Fruit fly (Drosophila melanogaster) whole organism, embryonic: ENCODE measurements around the gene Cyt-c-p.
A peak's percentile ranks its signal among the peaks of the same experiment; 100 is the strongest.

ENCODE experiments used
- Abd-B ChIP-seq: fragments of 200-800 bp; sonication (Bioruptor generic); optimal IDR thresholded peaks from 2 replicates; lab custom pipeline; 2018; ENCODE audit warnings: missing biosample characterization, mild to moderate bottlenecking, missing genetic modification characterization, moderate library complexity
- CG10267 ChIP-seq: fragments of 200-800 bp; sonication (Bioruptor generic); optimal IDR thresholded peaks from 2 replicates; lab custom pipeline; 2018; ENCODE audit warnings: missing biosample characterization, mild to moderate bottlenecking, missing genetic modification characterization, moderate library complexity
- CG12071 ChIP-seq: fragments of 200-800 bp; sonication (Bioruptor generic); optimal IDR thresholded peaks from 3 replicates; lab custom pipeline; 2018; ENCODE audit warnings: missing biosample characterization, mild to moderate bottlenecking, missing genetic modification characterization
- CG12299 ChIP-seq: fragments of 200-800 bp; sonication (Bioruptor generic); optimal IDR thresholded peaks from 2 replicates; lab custom pipeline; 2018; ENCODE audit warnings: missing biosample characterization, mild to moderate bottlenecking, missing genetic modification characterization
- CG15601 ChIP-seq: fragments of 200-800 bp; sonication (Bioruptor generic); optimal IDR thresholded peaks from 3 replicates; lab custom pipeline; 2019; ENCODE audit warnings: missing biosample characterization, mild to moderate bottlenecking, missing genetic modification characterization, moderate library complexity
- CG1603 ChIP-seq: fragments of 200-800 bp; sonication (Bioruptor generic); optimal IDR thresholded peaks from 2 replicates; lab custom pipeline; 2019; ENCODE audit warnings: missing biosample characterization, mild to moderate bottlenecking, missing genetic modification characterization, moderate library complexity
- CG1647 ChIP-seq: fragments of 200-800 bp; sonication (Bioruptor generic); optimal IDR thresholded peaks from 3 replicates; lab custom pipeline; 2016; ENCODE audit warnings: missing biosample characterization, missing genetic modification characterization
- CG18476 ChIP-seq: fragments of 200-800 bp; sonication (Bioruptor generic); optimal IDR thresholded peaks from 2 replicates; lab custom pipeline; 2016; ENCODE audit warnings: missing biosample characterization, mild to moderate bottlenecking, missing genetic modification characterization
- CG2889 ChIP-seq: fragments of 200-800 bp; sonication (Bioruptor generic); IDR thresholded peaks from 3 replicates; pipeline ENCODE4 v1.3.6; 2022; ENCODE audit warnings: missing biosample characterization, missing genetic modification characterization
- CG4404 ChIP-seq: fragments of 200-800 bp; sonication (Bioruptor generic); IDR thresholded peaks from 2 replicates; pipeline ENCODE4 v1.3.6; 2022; ENCODE audit warnings: missing biosample characterization, missing genetic modification characterization
- CG6791 ChIP-seq: fragments of 200-800 bp; sonication (Bioruptor generic); IDR thresholded peaks from 3 replicates; pipeline ENCODE4 v1.3.6; 2022; ENCODE audit warnings: missing biosample characterization, missing genetic modification characterization; ENCODE audit not compliant: partially characterized antibody
- CG7271 ChIP-seq: fragments of 200-800 bp; sonication (Bioruptor generic); optimal IDR thresholded peaks from 2 replicates; lab custom pipeline; 2018; ENCODE audit warnings: missing biosample characterization, mild to moderate bottlenecking, missing genetic modification characterization, moderate library complexity
- CG7372 ChIP-seq: fragments of 200-800 bp; sonication (Bioruptor generic); IDR thresholded peaks from 2 replicates; pipeline ENCODE4 v1.3.6; 2022; ENCODE audit warnings: missing biosample characterization, missing genetic modification characterization
- CG8388 ChIP-seq: fragments of 200-800 bp; sonication (Bioruptor generic); optimal IDR thresholded peaks from 2 replicates; lab custom pipeline; 2019; ENCODE audit warnings: missing biosample characterization, mild to moderate bottlenecking, missing genetic modification characterization, moderate library complexity
- D19B ChIP-seq: fragments of 200-800 bp; sonication (Bioruptor generic); optimal IDR thresholded peaks from 2 replicates; lab custom pipeline; 2017; ENCODE audit warnings: missing biosample characterization, mild to moderate bottlenecking, missing genetic modification characterization
- Doc2 ChIP-seq: fragments of 200-800 bp; sonication (Bioruptor generic); IDR thresholded peaks from 2 replicates; pipeline ENCODE4 v1.3.6; 2022; ENCODE audit warnings: missing biosample characterization, missing genetic modification characterization
- Ets97D ChIP-seq: fragments of 200-800 bp; sonication (Bioruptor generic); optimal IDR thresholded peaks from 3 replicates; lab custom pipeline; 2016; ENCODE audit warnings: missing biosample characterization, missing genetic modification characterization
- Fer2 ChIP-seq: fragments of 200-800 bp; sonication (Bioruptor generic); optimal IDR thresholded peaks from 2 replicates; lab custom pipeline; 2018; ENCODE audit warnings: missing biosample characterization, mild to moderate bottlenecking, missing genetic modification characterization, moderate library complexity
- GATAe ChIP-seq: fragments of 200-800 bp; sonication (Bioruptor generic); conservative IDR thresholded peaks from 2 replicates; pipeline ENCODE4 v1.3.6; 2022; ENCODE audit warnings: missing biosample characterization, missing genetic modification characterization
- HLH54F ChIP-seq: fragments of 200-800 bp; sonication (Bioruptor generic); optimal IDR thresholded peaks from 3 replicates; lab custom pipeline; 2016; ENCODE audit warnings: missing biosample characterization, missing genetic modification characterization
- Hand ChIP-seq: fragments of 200-800 bp; sonication (Bioruptor generic); optimal IDR thresholded peaks from 2 replicates; lab custom pipeline; 2017; ENCODE audit warnings: mild to moderate bottlenecking, missing biosample characterization, missing genetic modification reagents, missing genetic modification characterization
- Hr39 ChIP-seq: fragments of >200 bp; optimal IDR thresholded peaks from 2 replicates; lab custom pipeline; 2017
- Hr78 ChIP-seq, 2 experiments: fragments of 200-800 bp in 1 of 2; fragments of >200 bp in 1 of 2; sonication (Bioruptor generic) in 1 of 2; optimal IDR thresholded peaks; 2 replicates each; lab custom pipeline; 2017 to 2019; ENCODE audit warnings: missing biosample characterization in 2 of 2, missing genetic modification characterization in 2 of 2, mild to moderate bottlenecking in 1 of 2, moderate library complexity in 1 of 2
- Nf-YA ChIP-seq: fragments of 200-800 bp; sonication (Bioruptor generic); IDR thresholded peaks from 2 replicates; pipeline ENCODE4 v1.3.6; 2022; ENCODE audit warnings: missing biosample characterization, missing genetic modification characterization
- NfI ChIP-seq: fragments of 200-800 bp; sonication (Bioruptor generic); optimal IDR thresholded peaks from 3 replicates; lab custom pipeline; 2018; ENCODE audit warnings: missing biosample characterization, mild to moderate bottlenecking, missing genetic modification characterization, moderate library complexity
- Scr ChIP-seq: fragments of 200-800 bp; sonication (Bioruptor generic); IDR thresholded peaks from 2 replicates; pipeline ENCODE4 v1.3.6; 2022; ENCODE audit warnings: missing biosample characterization, missing genetic modification characterization; ENCODE audit not compliant: partially characterized antibody
- Spps ChIP-seq: fragments of 200-800 bp; sonication (Bioruptor generic); optimal IDR thresholded peaks from 2 replicates; lab custom pipeline; 2018; ENCODE audit warnings: missing biosample characterization, mild to moderate bottlenecking, missing genetic modification characterization
- aop ChIP-seq: fragments of 200-800 bp; sonication (Bioruptor generic); IDR thresholded peaks from 2 replicates; pipeline ENCODE4 v1.3.6; 2022; ENCODE audit warnings: missing biosample characterization, missing genetic modification characterization
- az2 ChIP-seq: fragments of 200-800 bp; sonication (Bioruptor generic); optimal IDR thresholded peaks from 3 replicates; lab custom pipeline; 2016; ENCODE audit warnings: missing biosample characterization, missing genetic modification characterization
- bowl ChIP-seq: fragments of 200-800 bp; sonication (Bioruptor generic); IDR thresholded peaks from 2 replicates; pipeline ENCODE4 v1.3.6; 2022; ENCODE audit warnings: missing biosample characterization, missing genetic modification characterization
- br ChIP-seq: fragments of >200 bp; optimal IDR thresholded peaks from 2 replicates; lab custom pipeline; 2017
- chm ChIP-seq: fragments of 200-800 bp; sonication (Bioruptor generic); IDR thresholded peaks from 2 replicates; pipeline ENCODE4 v1.3.6; 2022; ENCODE audit warnings: missing biosample characterization, missing genetic modification characterization
- cwo ChIP-seq: fragments of 200-800 bp; sonication (Bioruptor generic); optimal IDR thresholded peaks from 3 replicates; lab custom pipeline; 2017; ENCODE audit warnings: missing biosample characterization, missing genetic modification characterization, mild to moderate bottlenecking, moderate library complexity, missing genetic modification reagents
- fd102C ChIP-seq: fragments of 200-800 bp; sonication (Bioruptor generic); optimal IDR thresholded peaks from 2 replicates; lab custom pipeline; 2018; ENCODE audit warnings: missing biosample characterization, mild to moderate bottlenecking, missing genetic modification characterization, moderate library complexity
- gfzf ChIP-seq: fragments of 200-800 bp; sonication (Bioruptor generic); optimal IDR thresholded peaks from 2 replicates; lab custom pipeline; 2016; ENCODE audit warnings: missing biosample characterization, mild to moderate bottlenecking, missing genetic modification characterization, moderate library complexity
- lab ChIP-seq: fragments of 200-800 bp; sonication (Bioruptor generic); optimal IDR thresholded peaks from 3 replicates; lab custom pipeline; 2017; ENCODE audit warnings: missing biosample characterization, missing genetic modification characterization, mild to moderate bottlenecking, moderate library complexity, missing genetic modification reagents
- lov ChIP-seq, 2 experiments: fragments of 200-800 bp in 1 of 2; fragments of >200 bp in 1 of 2; sonication (Bioruptor generic) in 1 of 2; IDR thresholded peaks in 1 of 2; optimal IDR thresholded peaks in 1 of 2; 2 replicates in 1 of 2; 3 replicates in 1 of 2; pipeline versions ENCODE4 v1.3.6 to Lab custom; 2017 to 2022; ENCODE audit warnings: missing biosample characterization in 1 of 2, missing genetic modification characterization in 1 of 2
- pan ChIP-seq, 4 experiments: fragments of >200 bp in 3 of 4; fragments of 200-800 bp in 1 of 4; sonication (Bioruptor generic) in 1 of 4; optimal IDR thresholded peaks in 3 of 4; IDR thresholded peaks in 1 of 4; 2 replicates each; pipeline versions ENCODE4 v1.3.6 to Lab custom; 2017 to 2022; ENCODE audit warnings: missing biosample characterization in 2 of 4, missing genetic modification characterization in 2 of 4, mixed read lengths in 1 of 4
- pho ChIP-seq: fragments of 200-800 bp; sonication (Bioruptor generic); optimal IDR thresholded peaks from 2 replicates; lab custom pipeline; 2016; ENCODE audit warnings: missing biosample characterization, missing genetic modification characterization
- schlank ChIP-seq: fragments of 200-800 bp; sonication (Bioruptor generic); optimal IDR thresholded peaks from 2 replicates; lab custom pipeline; 2018; ENCODE audit warnings: missing biosample characterization, mild to moderate bottlenecking, missing genetic modification characterization
- slbo ChIP-seq: fragments of 200-800 bp; sonication (Bioruptor generic); IDR thresholded peaks from 2 replicates; pipeline ENCODE4 v1.3.6; 2022; ENCODE audit warnings: missing biosample characterization, missing genetic modification characterization
- ssp ChIP-seq: fragments of 200-800 bp; sonication (Bioruptor generic); IDR thresholded peaks from 2 replicates; pipeline ENCODE4 v1.3.6; 2022; ENCODE audit warnings: missing biosample characterization, missing genetic modification characterization
- tna ChIP-seq: fragments of 200-800 bp; sonication (Bioruptor generic); IDR thresholded peaks from 2 replicates; pipeline ENCODE4 v1.3.6; 2022; ENCODE audit warnings: missing biosample characterization, missing genetic modification characterization; ENCODE audit not compliant: partially characterized antibody
- trem ChIP-seq: fragments of 200-800 bp; optimal IDR thresholded peaks from 3 replicates; lab custom pipeline; 2019; ENCODE audit warnings: missing biosample characterization, mild to moderate bottlenecking, missing genetic modification characterization, moderate library complexity
- ttk ChIP-seq: fragments of 200-800 bp; sonication (Bioruptor generic); IDR thresholded peaks from 2 replicates; pipeline ENCODE4 v2.1.2; 2022; ENCODE audit warnings: missing biosample characterization, missing genetic modification characterization
- unc-4 ChIP-seq: fragments of 200-800 bp; sonication (Bioruptor generic); IDR thresholded peaks from 2 replicates; pipeline ENCODE4 v1.3.6; 2022; ENCODE audit warnings: missing biosample characterization, missing genetic modification characterization; ENCODE audit not compliant: partially characterized antibody

Gene Cyt-c-p

DNA sequence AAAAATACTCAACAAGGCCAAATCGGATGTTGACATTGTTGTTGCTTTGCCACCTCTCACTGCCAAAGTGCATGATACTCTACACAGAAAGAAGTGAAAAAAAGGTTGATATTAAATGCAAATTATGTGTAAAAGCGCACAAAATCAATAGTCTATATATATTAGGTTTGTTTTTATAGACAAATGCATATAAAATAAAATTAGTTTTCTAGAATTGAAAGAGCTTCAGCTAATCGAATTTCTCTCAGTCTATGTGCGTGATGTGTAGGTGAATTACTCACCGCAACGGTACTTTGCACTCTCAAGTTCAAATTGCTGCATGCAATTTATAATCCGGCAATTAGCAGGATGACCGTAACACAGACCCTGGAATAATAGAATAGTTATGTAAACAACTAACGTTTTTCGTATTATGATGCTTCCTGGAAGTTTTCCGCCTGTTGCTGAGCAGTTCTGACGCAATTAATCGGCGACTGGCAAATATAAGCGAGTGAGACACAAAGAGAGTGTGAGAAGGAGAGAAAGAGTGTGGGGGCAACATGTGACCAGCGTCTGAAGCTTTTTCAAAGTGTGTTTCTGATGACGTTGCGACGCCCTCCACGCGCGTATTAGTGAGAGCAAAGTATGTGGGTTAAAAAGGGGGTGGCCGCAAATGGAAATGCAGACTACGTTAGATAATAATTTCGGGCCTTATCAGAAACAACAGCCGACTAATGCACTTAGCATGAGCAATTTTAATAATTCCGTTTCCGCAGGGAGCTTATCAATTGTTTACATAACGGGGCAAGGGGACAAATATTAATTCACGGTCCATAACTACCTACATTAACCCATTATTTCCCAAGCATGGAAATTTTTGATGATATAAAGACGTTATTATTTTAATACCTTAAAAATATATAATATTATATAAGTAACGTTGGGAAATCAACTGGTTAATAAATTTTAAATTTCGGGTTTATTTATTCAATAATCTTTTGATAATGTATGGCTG is 1.3 kb downstream of the Cyt-c-p start (continued):
- TF ChIP-seq CG12071 (peak; percentile 76), Scr (no peak), CG7271 (tag; lab: Kevin White, UChicago) (peak; percentile 95), CG18476 (GFP tag; lab: Kevin White, UChicago) (peak; percentile 94), Doc2 (GFP tag; lab: Robert Waterston, UW) (no peak; the same call in 1 of the 2 replicates), pan (optimal IDR thresholded peaks at IDR 0.05; lab: Kevin White, UChicago) (no peak), pan (GFP tag; optimal IDR thresholded peaks at IDR 0.05 in 1 of 2, IDR thresholded peaks at IDR 0.05 in 1 of 2) (peak in 1 of 2 experiments; percentile 98), CG7372 (GFP tag; lab: Robert Waterston, UW) (peak; percentile 85), chm (GFP tag; lab: Robert Waterston, UW) (peak; percentile 94), pho (GFP tag; lab: Kevin White, UChicago) (peak; percentile 79), cwo (GFP tag; lab: Kevin White, UChicago) (peak; percentile 86), az2 (GFP tag; lab: Kevin White, UChicago) (peak; percentile 79), gfzf (GFP tag; lab: Kevin White, UChicago) (no peak), CG6791 (GFP tag; lab: Robert Waterston, UW) (no peak), CG10267 (tag; lab: Kevin White, UChicago) (peak; percentile 85), GATAe (peak; percentile 77), CG2889 (peak; percentile 87), aop (GFP tag; lab: Robert Waterston, UW) (peak; percentile 83), ttk (GFP tag; lab: Robert Waterston, UW) (peak; percentile 94), CG12299 (tag; lab: Kevin White, UChicago) (peak; percentile 78), CG15601 (tag; lab: Kevin White, UChicago) (peak; percentile 93), bowl (GFP tag; lab: Robert Waterston, UW) (peak; percentile 91), Ets97D (peak; percentile 60), Hr39 (lab: Kevin White, UChicago) (no peak), br (no peak), slbo (GFP tag; lab: Robert Waterston, UW) (peak; percentile 95), CG1647 (GFP tag; lab: Kevin White, UChicago) (peak; percentile 87), CG1603 (tag; lab: Kevin White, UChicago) (peak; percentile 69), schlank (tag; lab: Kevin White, UChicago) (peak; percentile 69), Fer2 (tag; lab: Kevin White, UChicago) (peak; percentile 78), trem (tag; lab: Kevin White, UChicago) (peak; percentile 91), fd102C (GFP tag; lab: Kevin White, UChicago) (peak; percentile 57), ssp (GFP tag; lab: Robert Waterston, UW) (peak; percentile 88), HLH54F (GFP tag; lab: Kevin White, UChicago) (peak; percentile 74), CG4404 (GFP tag; lab: Robert Waterston, UW) (peak; percentile 92), NfI (peak; percentile 81), lab (peak; percentile 95), unc-4 (GFP tag; lab: Robert Waterston, UW) (no peak), Hand (GFP tag; lab: Kevin White, UChicago) (peak; percentile 77), lov (optimal IDR thresholded peaks at IDR 0.05; lab: Kevin White, UChicago) (no peak), lov (GFP tag; IDR thresholded peaks at IDR 0.05; lab: Robert Waterston, UW) (peak; percentile 95), Abd-B (GFP tag; lab: Kevin White, UChicago) (peak; percentile 85), tna (peak; percentile 10; the same call in 1 of the 2 replicates), Hr78 (GFP tag; optimal IDR thresholded peaks at IDR 0.05; lab: Kevin White, UChicago) (peak in 1 of 2 experiments; percentile 94), Spps (peak; percentile 91), D19B (GFP tag; lab: Kevin White, UChicago) (peak; percentile 67), Nf-YA (GFP tag; lab: Robert Waterston, UW) (peak; percentile 89), CG8388 (GFP tag; lab: Kevin White, UChicago) (peak; percentile 94)
